Worm (Caenorhabditis elegans) whole organism, L2 larva: Measurements from ENCODE around the gene Y32B12B.1.

Source experiments
- C34F6.9 ChIP-seq: fragments of 150-350 bp; optimal IDR thresholded peaks from 2 replicates; lab custom pipeline; 2014; ENCODE audit warnings: missing biosample characterization, missing genetic modification characterization
- F13H6.1 ChIP-seq: sonication (generic microtip); optimal IDR thresholded peaks from 2 replicates; lab custom pipeline; 2016; ENCODE audit warnings: missing genetic modification characterization, missing compliant biosample characterization
- Y55F3AM.14 ChIP-seq: fragments of 200-800 bp; sonication (Bioruptor generic); optimal IDR thresholded peaks from 2 replicates; lab custom pipeline; 2018; ENCODE audit warnings: mild to moderate bottlenecking, missing genetic modification characterization, missing compliant biosample characterization
- ZK546.5 ChIP-seq: sonication (generic microtip); optimal IDR thresholded peaks from 2 replicates; lab custom pipeline; 2017; ENCODE audit warnings: missing biosample characterization, missing genetic modification characterization
- alr-1 ChIP-seq: fragments of 150-350 bp; optimal IDR thresholded peaks from 2 replicates; lab custom pipeline; 2014; ENCODE audit warnings: missing biosample characterization, missing genetic modification characterization
- aly-2 ChIP-seq: fragments of 150-350 bp; optimal IDR thresholded peaks from 2 replicates; lab custom pipeline; 2014; ENCODE audit warnings: missing biosample characterization, missing genetic modification characterization
- ceh-16 ChIP-seq: fragments of 150-350 bp; optimal IDR thresholded peaks from 2 replicates; lab custom pipeline; 2014; ENCODE audit warnings: missing biosample characterization, missing genetic modification characterization
- ceh-82 ChIP-seq: fragments of 150-350 bp; optimal IDR thresholded peaks from 2 replicates; lab custom pipeline; 2014; ENCODE audit warnings: missing biosample characterization, missing genetic modification characterization
- crh-2 ChIP-seq: sonication (generic microtip); optimal IDR thresholded peaks from 2 replicates; lab custom pipeline; 2017; ENCODE audit warnings: missing biosample characterization, missing genetic modification characterization
- dmd-4 ChIP-seq: sonication (generic microtip); optimal IDR thresholded peaks from 2 replicates; lab custom pipeline; 2017; ENCODE audit warnings: missing biosample characterization, missing genetic modification characterization
- egl-27 ChIP-seq: sonication (generic microtip); optimal IDR thresholded peaks from 3 replicates; lab custom pipeline; 2017; ENCODE audit warnings: missing biosample characterization, missing genetic modification reagents, missing genetic modification characterization
- elt-1 ChIP-seq: fragments of 150-350 bp; optimal IDR thresholded peaks from 2 replicates; lab custom pipeline; 2014; ENCODE audit warnings: missing biosample characterization, missing genetic modification characterization
- fos-1 ChIP-seq: fragments of 150-350 bp; optimal IDR thresholded peaks from 2 replicates; lab custom pipeline; 2014; ENCODE audit warnings: missing biosample characterization, missing genetic modification characterization
- lin-13 ChIP-seq: fragments of 150-350 bp; optimal IDR thresholded peaks from 2 replicates; lab custom pipeline; 2014; ENCODE audit warnings: missing biosample characterization, missing genetic modification reagents, missing genetic modification characterization
- lin-39 ChIP-seq: fragments of 150-350 bp; optimal IDR thresholded peaks from 2 replicates; lab custom pipeline; 2014; ENCODE audit warnings: missing biosample characterization, missing genetic modification reagents, missing genetic modification characterization
- lsy-2 ChIP-seq, 2 experiments: fragments of 150-350 bp in 1 of 2; sonication (generic microtip) in 1 of 2; optimal IDR thresholded peaks; 2 replicates each; lab custom pipeline; 2014 to 2017; ENCODE audit warnings: missing biosample characterization in 2 of 2, missing genetic modification characterization in 2 of 2
- mab-5 ChIP-seq: fragments of 150-350 bp; optimal IDR thresholded peaks from 2 replicates; lab custom pipeline; 2014; ENCODE audit warnings: missing biosample characterization, missing genetic modification characterization
- mdl-1 ChIP-seq, 2 experiments: fragments of 150-350 bp in 1 of 2; sonication (generic microtip) in 1 of 2; optimal IDR thresholded peaks; 2 replicates each; lab custom pipeline; 2017; ENCODE audit warnings: missing biosample characterization in 2 of 2, missing genetic modification characterization in 2 of 2
- nhr-10 ChIP-seq: sonication (generic microtip); optimal IDR thresholded peaks from 2 replicates; lab custom pipeline; 2017; ENCODE audit warnings: missing biosample characterization, missing genetic modification characterization
- nhr-11 ChIP-seq: fragments of 150-350 bp; optimal IDR thresholded peaks from 2 replicates; lab custom pipeline; 2014; ENCODE audit warnings: missing biosample characterization, missing genetic modification characterization
- nhr-12 ChIP-seq: fragments of 150-350 bp; optimal IDR thresholded peaks from 2 replicates; lab custom pipeline; 2014; ENCODE audit warnings: missing biosample characterization, missing genetic modification characterization
- nhr-129 ChIP-seq: fragments of 150-350 bp; optimal IDR thresholded peaks from 2 replicates; lab custom pipeline; 2014; ENCODE audit warnings: missing biosample characterization, missing genetic modification characterization
- nhr-21 ChIP-seq: fragments of 150-350 bp; optimal IDR thresholded peaks from 2 replicates; lab custom pipeline; 2014; ENCODE audit warnings: missing biosample characterization, missing genetic modification characterization
- nhr-23 ChIP-seq: fragments of 150-350 bp; optimal IDR thresholded peaks from 2 replicates; lab custom pipeline; 2014; ENCODE audit warnings: missing biosample characterization, missing genetic modification reagents, missing genetic modification characterization
- nhr-237 ChIP-seq: fragments of 150-350 bp; optimal IDR thresholded peaks from 2 replicates; lab custom pipeline; 2014; ENCODE audit warnings: missing biosample characterization, missing genetic modification characterization
- nhr-25 ChIP-seq: fragments of 150-350 bp; sonication (generic microtip); optimal IDR thresholded peaks from 3 replicates; lab custom pipeline; 2014; ENCODE audit warnings: missing biosample characterization, missing genetic modification characterization
- nhr-6 ChIP-seq: fragments of 150-350 bp; optimal IDR thresholded peaks from 2 replicates; lab custom pipeline; 2014; ENCODE audit warnings: missing biosample characterization, missing genetic modification characterization
- nhr-77 ChIP-seq: fragments of 150-350 bp; optimal IDR thresholded peaks from 2 replicates; lab custom pipeline; 2014; ENCODE audit warnings: missing biosample characterization, missing genetic modification characterization
- peb-1 ChIP-seq: fragments of 150-350 bp; optimal IDR thresholded peaks from 2 replicates; lab custom pipeline; 2014; ENCODE audit warnings: missing biosample characterization, missing genetic modification characterization
- sem-4 ChIP-seq: fragments of 150-350 bp; optimal IDR thresholded peaks from 2 replicates; lab custom pipeline; 2014; ENCODE audit warnings: missing biosample characterization, missing genetic modification reagents, missing genetic modification characterization
- skn-1 ChIP-seq: sonication (generic microtip); optimal IDR thresholded peaks from 2 replicates; lab custom pipeline; 2017; ENCODE audit warnings: missing biosample characterization, missing genetic modification characterization
- sma-3 ChIP-seq: sonication (generic microtip); optimal IDR thresholded peaks from 2 replicates; lab custom pipeline; 2016; ENCODE audit warnings: missing genetic modification reagents, missing genetic modification characterization, missing compliant biosample characterization
- sma-9 ChIP-seq, 2 experiments: fragments of 150-350 bp in 1 of 2; sonication (generic microtip) in 1 of 2; optimal IDR thresholded peaks; 2 replicates each; lab custom pipeline; 2014 to 2016; ENCODE audit warnings: missing genetic modification characterization in 2 of 2, mild to moderate bottlenecking in 1 of 2, missing biosample characterization in 1 of 2, missing compliant biosample characterization in 1 of 2, missing genetic modification reagents in 1 of 2, moderate library complexity in 1 of 2
- snpc-4 ChIP-seq: fragments of 150-350 bp; optimal IDR thresholded peaks from 2 replicates; lab custom pipeline; 2014; ENCODE audit warnings: missing biosample characterization, missing genetic modification characterization
- unc-39 ChIP-seq: fragments of 150-350 bp; optimal IDR thresholded peaks from 2 replicates; lab custom pipeline; 2014; ENCODE audit warnings: missing biosample characterization, missing genetic modification characterization
- unc-55 ChIP-seq: fragments of 150-350 bp; sonication (generic microtip); optimal IDR thresholded peaks from 3 replicates; lab custom pipeline; 2014; ENCODE audit warnings: missing biosample characterization, missing genetic modification reagents, missing genetic modification characterization
- unc-62 ChIP-seq: fragments of 150-350 bp; optimal IDR thresholded peaks from 2 replicates; lab custom pipeline; 2014; ENCODE audit warnings: missing biosample characterization, missing genetic modification reagents, missing genetic modification characterization
- zag-1 ChIP-seq: fragments of 150-350 bp; optimal IDR thresholded peaks from 2 replicates; lab custom pipeline; 2014; ENCODE audit warnings: missing biosample characterization, missing genetic modification characterization
- ztf-1 ChIP-seq: fragments of 200-800 bp; sonication (Bioruptor generic); conservative IDR thresholded peaks from 2 replicates; pipeline ENCODE4 v1.3.6; 2022; ENCODE audit warnings: missing genetic modification characterization, missing compliant biosample characterization
- ztf-11 ChIP-seq: sonication (generic microtip); optimal IDR thresholded peaks from 2 replicates; lab custom pipeline; 2017; ENCODE audit warnings: missing biosample characterization, missing genetic modification characterization
- ztf-4 ChIP-seq: fragments of 150-350 bp; optimal IDR thresholded peaks from 2 replicates; lab custom pipeline; 2014; ENCODE audit warnings: missing biosample characterization, missing genetic modification characterization

Gene Y32B12B.1

ce11 chrV:16536701-16537100 lies at the start of gene Y32B12B.1:
Gene Y32B12B.1, plus strand, starts transcription at chrV:16537001.
- TF ChIP-seq ceh-82 (tag; lab: Kevin White, UChicago) (no peak), ceh-16 (no peak), fos-1 (tag; lab: Kevin White, UChicago) (no peak), nhr-25 (tag; lab: Kevin White, UChicago) (no peak), ztf-1 (no peak), mdl-1 (tag; optimal IDR thresholded peaks at IDR 0.05; lab: Kevin White, UChicago) (no peak), sem-4 (no peak), mab-5 (tag; lab: Kevin White, UChicago) (no peak), unc-55 (GFP tag; lab: Kevin White, UChicago) (no peak), elt-1 (no peak), lin-39 (tag; lab: Kevin White, UChicago) (no peak), nhr-21 (tag; lab: Kevin White, UChicago) (no peak), crh-2 (tag; lab: Kevin White, UChicago) (no peak), nhr-77 (tag; lab: Kevin White, UChicago) (no peak), sma-3 (no peak), nhr-23 (tag; lab: Kevin White, UChicago) (no peak), unc-62 (GFP tag; lab: Kevin White, UChicago) (no peak), ztf-11 (no peak)

ce11 chrV:16487474-16487873 lies 49.3 kb upstream of the Y32B12B.1 start, which contains the start of gene Y32B12A.5:
Gene Y32B12A.5, minus strand, starts transcription at chrV:16487574.
- TF ChIP-seq Y55F3AM.14 (GFP tag; lab: Kevin White, UChicago): no peak

ce11 chrV:16488172-16488571 lies 48.6 kb upstream of the Y32B12B.1 start, which contains the start of gene sqst-4:
Gene sqst-4, plus strand, starts transcription at chrV:16488472.
- no peak for TF ChIP-seq mab-5 (tag; lab: Kevin White, UChicago)
- TF ChIP-seq mdl-1 (tag; optimal IDR thresholded peaks at IDR 0.05; lab: Kevin White, UChicago): no peak
- no peak for TF ChIP-seq nhr-237 (tag; lab: Kevin White, UChicago)
- no peak for TF ChIP-seq ceh-16
- no peak for TF ChIP-seq ztf-4 (tag; lab: Kevin White, UChicago)
- no peak for TF ChIP-seq lin-39 (tag; lab: Kevin White, UChicago)
- TF ChIP-seq snpc-4 (tag; lab: Kevin White, UChicago): no peak
- TF ChIP-seq, all 48 proteins: peak for 0

ce11 chrV:16494359-16494758 lies 42.4 kb upstream of the Y32B12B.1 start, which contains the start of gene comt-2:
Gene comt-2, minus strand, starts transcription at chrV:16494489.
- TF ChIP-seq ztf-4 (tag; lab: Kevin White, UChicago) (no peak), ZK546.5 (tag; lab: Kevin White, UChicago) (no peak), sma-9 (GFP tag; optimal IDR thresholded peaks at IDR 0.05; lab: Kevin White, UChicago) (peak; percentile 60), sma-9 (tag; optimal IDR thresholded peaks at IDR 0.05; lab: Kevin White, UChicago) (no peak), nhr-12 (no peak), sem-4 (no peak), fos-1 (tag; lab: Kevin White, UChicago) (peak; percentile 72), nhr-10 (no peak)

- TF ChIP-seq elt-1: no peak
- TF ChIP-seq ceh-16: no peak
- TF ChIP-seq nhr-77 (tag; lab: Kevin White, UChicago): no peak
- TF ChIP-seq zag-1 (tag; lab: Kevin White, UChicago): no peak
- no peak for TF ChIP-seq nhr-10
- TF ChIP-seq crh-2 (tag; lab: Kevin White, UChicago): no peak
- no peak for TF ChIP-seq nhr-6 (tag; lab: Kevin White, UChicago)
- TF ChIP-seq ZK546.5 (tag; lab: Kevin White, UChicago): no peak
- TF ChIP-seq unc-39: no peak
- TF ChIP-seq nhr-11 (tag; lab: Kevin White, UChicago): no peak
- no peak for TF ChIP-seq egl-27 (tag; lab: Kevin White, UChicago)
- no peak for TF ChIP-seq unc-55 (GFP tag; lab: Kevin White, UChicago)
- TF ChIP-seq ceh-82 (tag; lab: Kevin White, UChicago): no peak
Observed at ce11 chrV:16497504-16497903, 39.3 kb upstream of the Y32B12B.1 start, which contains the start of gene srh-136. Gene srh-136, minus strand, starts transcription at chrV:16497596.

ce11 chrV:16499006-16499405 lies 37.8 kb upstream of the Y32B12B.1 start, which contains the start of gene F36D3.1:
Gene F36D3.1, plus strand, starts transcription at chrV:16499352.
- no peak for TF ChIP-seq nhr-10
- TF ChIP-seq lin-39 (tag; lab: Kevin White, UChicago): no peak
- TF ChIP-seq nhr-23 (tag; lab: Kevin White, UChicago): no peak
- TF ChIP-seq nhr-129 (tag; lab: Kevin White, UChicago): peak; percentile 53
- no peak for TF ChIP-seq nhr-6 (tag; lab: Kevin White, UChicago)
- TF ChIP-seq ztf-11: no peak
- TF ChIP-seq lsy-2 (tag; optimal IDR thresholded peaks at IDR 0.05; lab: Kevin White, UChicago): peak; percentile 29 to 73
- no peak for TF ChIP-seq dmd-4
- peak; percentile 56 for TF ChIP-seq lin-13
- TF ChIP-seq nhr-21 (tag; lab: Kevin White, UChicago): no peak
- TF ChIP-seq peb-1 (tag; lab: Kevin White, UChicago): no peak
- TF ChIP-seq mdl-1 (tag; optimal IDR thresholded peaks at IDR 0.05; lab: Kevin White, UChicago): no peak
- TF ChIP-seq zag-1 (tag; lab: Kevin White, UChicago): no peak
- no peak for TF ChIP-seq alr-1 (tag; lab: Kevin White, UChicago)
- no peak for TF ChIP-seq nhr-25 (tag; lab: Kevin White, UChicago)
- no peak for TF ChIP-seq F13H6.1 (tag; lab: Kevin White, UChicago)
- TF ChIP-seq snpc-4 (tag; lab: Kevin White, UChicago): peak; percentile 67
- TF ChIP-seq C34F6.9 (tag; lab: Kevin White, UChicago): peak; percentile 43
- peak; percentile 23 for TF ChIP-seq sem-4
- no peak for TF ChIP-seq sma-9 (GFP tag; optimal IDR thresholded peaks at IDR 0.05; lab: Kevin White, UChicago)
- TF ChIP-seq sma-9 (tag; optimal IDR thresholded peaks at IDR 0.05; lab: Kevin White, UChicago): no peak
- TF ChIP-seq skn-1 (tag; lab: Kevin White, UChicago): no peak
- TF ChIP-seq aly-2 (tag; lab: Kevin White, UChicago): no peak
- TF ChIP-seq nhr-77 (tag; lab: Kevin White, UChicago): no peak
